Worm (Caenorhabditis elegans): ENCODE data around the gene Y54G2A.72.

The Y54G2A.72 gene

DNA sequence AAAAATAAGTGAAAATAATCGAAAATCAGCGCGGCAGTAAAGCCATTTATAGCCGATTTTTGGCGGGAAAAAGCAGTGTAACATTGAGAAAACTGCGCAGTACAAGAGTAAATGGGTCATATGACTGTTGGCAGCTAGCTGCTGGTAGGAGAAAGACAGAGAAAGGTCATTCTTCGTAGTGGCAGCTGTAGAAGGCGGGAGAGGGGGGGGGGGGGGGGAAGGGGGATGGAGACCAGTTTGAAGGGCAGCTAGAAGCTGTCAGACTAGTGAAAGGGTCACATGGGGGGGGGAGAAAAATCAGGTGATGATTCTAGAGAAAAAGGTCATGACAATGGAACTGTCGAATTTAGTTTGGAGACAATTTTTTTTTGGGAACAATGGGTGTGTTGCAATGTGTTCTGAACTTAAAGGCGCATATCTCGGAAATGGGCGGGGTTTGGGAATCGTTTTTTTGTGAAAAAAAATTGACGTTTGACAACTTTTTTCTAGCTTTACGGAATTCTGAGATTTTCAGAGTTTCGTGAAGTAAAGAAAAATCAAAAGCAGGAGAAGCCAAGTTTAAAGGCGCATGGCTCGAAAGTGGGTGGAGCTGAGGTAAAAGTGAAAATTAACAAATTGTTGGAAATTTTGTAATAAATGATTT, 5.6 kb upstream of the Y54G2A.72 start (continued):
- no peak for TF ChIP-seq let-607 (tag; optimal IDR thresholded peaks at IDR 0.05)

DNA sequence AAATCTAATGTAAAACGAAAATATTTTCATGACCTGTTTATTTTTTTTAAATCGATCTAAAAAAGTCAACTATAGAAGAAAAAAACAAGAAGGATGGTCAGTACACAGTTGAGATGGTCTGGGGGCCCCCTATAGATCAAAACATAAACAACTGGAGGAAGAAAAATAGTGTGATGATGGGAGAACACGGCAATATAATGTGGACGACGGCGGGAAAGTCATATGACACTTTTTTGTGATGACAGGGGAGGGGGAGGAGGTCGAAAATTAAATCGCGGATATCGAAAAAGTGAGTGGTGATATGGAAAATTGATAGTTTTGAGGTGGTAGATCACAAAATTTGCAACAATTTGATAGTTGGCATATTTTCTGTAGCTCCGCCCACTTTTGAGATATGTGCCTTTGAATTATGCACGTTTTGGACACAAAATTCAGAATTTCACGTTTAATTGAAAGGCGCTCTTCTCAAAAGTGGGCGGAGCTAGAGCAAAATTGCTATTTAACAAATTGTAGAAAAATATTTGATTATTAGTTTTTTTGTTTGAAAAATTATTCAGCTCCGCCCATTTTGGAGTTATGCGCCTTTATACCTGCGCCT, 4.5 kb upstream of the Y54G2A.72 start:
- no peak for TF ChIP-seq akir-1 (GFP tag; optimal IDR thresholded peaks at IDR 0.05)
- TF ChIP-seq bed-1 (GFP tag; IDR thresholded peaks at IDR 0.05): no peak
- TF ChIP-seq lir-1 (GFP tag; conservative IDR thresholded peaks at IDR 0.05): no peak
- no peak for TF ChIP-seq snpc-1.3 (tag; optimal IDR thresholded peaks at IDR 0.05; ENCODE audit: insufficient read depth)
- 0 out of 2 replicates have a peak, but pooled peaks have one; percentile 7 for TF ChIP-seq nfyb-1 (GFP tag; IDR thresholded peaks at IDR 0.05)
- TF ChIP-seq ama-1 (optimal IDR thresholded peaks at IDR 0.05): peak; percentile 30
- TF ChIP-seq ama-1 (GFP tag; optimal IDR thresholded peaks at IDR 0.05): no peak

DNA sequence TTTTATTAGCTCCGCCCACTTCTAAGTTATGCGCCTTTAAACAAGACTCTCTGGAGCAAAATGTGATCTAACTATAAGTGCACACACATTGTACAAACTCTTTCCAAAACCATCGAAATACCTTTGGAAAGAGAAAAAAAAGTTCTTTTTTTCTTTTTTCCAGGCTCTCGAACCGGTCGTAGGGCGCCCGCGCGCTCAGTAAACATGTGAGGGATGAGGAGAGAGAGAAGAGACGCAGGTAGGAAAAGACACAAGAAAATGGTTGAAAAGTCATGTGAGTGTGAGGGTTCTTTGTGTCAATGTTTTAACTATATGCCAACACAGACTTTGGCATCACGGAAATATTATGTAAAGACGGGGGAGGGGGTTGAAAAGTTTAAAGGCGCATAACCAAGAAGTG, 3.4 kb upstream of the Y54G2A.72 start:
- TF ChIP-seq T07F8.4 (tag; optimal IDR thresholded peaks at IDR 0.05) (no peak), F55B11.4 (tag; optimal IDR thresholded peaks at IDR 0.05; ENCODE audit: borderline replicate concordance, insufficient read depth) (no peak), F57C9.4 (tag; optimal IDR thresholded peaks at IDR 0.05) (no peak), ama-1 (optimal IDR thresholded peaks at IDR 0.05) (peak; percentile 60), ama-1 (GFP tag; optimal IDR thresholded peaks at IDR 0.05) (no peak), snpc-4 (GFP tag; optimal IDR thresholded peaks at IDR 0.05) (no peak), snpc-4 (tag; optimal IDR thresholded peaks at IDR 0.05) (peak in 1 of 4 experiments; percentile 38), lag-1 (GFP tag; IDR thresholded peaks at IDR 0.05) (no peak), snpc-1.1 (tag; optimal IDR thresholded peaks at IDR 0.05; ENCODE audit: insufficient read depth) (no peak), athp-1 (tag; optimal IDR thresholded peaks at IDR 0.05) (no peak), Y79H2A.3 (GFP tag; conservative IDR thresholded peaks at IDR 0.05) (no peak), lsl-1 (GFP tag; optimal IDR thresholded peaks at IDR 0.05) (no peak), lin-26 (GFP tag; IDR thresholded peaks at IDR 0.05) (peak; percentile 80), madf-10 (tag; optimal IDR thresholded peaks at IDR 0.05) (peak; percentile 17), akir-1 (GFP tag; optimal IDR thresholded peaks at IDR 0.05) (no peak), sptf-2 (GFP tag; optimal IDR thresholded peaks at IDR 0.05) (no peak), atf-7 (tag; optimal IDR thresholded peaks at IDR 0.05) (no peak), Y67H2A.10 (GFP tag; conservative IDR thresholded peaks at IDR 0.05) (no peak), ZK185.1 (tag; optimal IDR thresholded peaks at IDR 0.05; ENCODE audit: poor library complexity, severe bottlenecking) (no peak), mxl-1 (tag; optimal IDR thresholded peaks at IDR 0.05) (no peak), tbp1 (GFP tag; optimal IDR thresholded peaks at IDR 0.05) (peak; percentile 45), ekl-4 (GFP tag; IDR thresholded peaks at IDR 0.05) (peak; percentile 83), mel-28 (tag; optimal IDR thresholded peaks at IDR 0.05; ENCODE audit: borderline replicate concordance) (no peak), lsy-27 (tag; optimal IDR thresholded peaks at IDR 0.05; ENCODE audit: borderline replicate concordance, insufficient read depth) (no peak), Y53G8AR.9 (GFP tag; conservative IDR thresholded peaks at IDR 0.05) (peak; percentile 61; the same call in 1 of the 2 replicates), C17E4.6 (GFP tag; IDR thresholded peaks at IDR 0.05) (no peak), dpl-1 (GFP tag; optimal IDR thresholded peaks at IDR 0.05) (no peak), tlf-1 (GFP tag; optimal IDR thresholded peaks at IDR 0.05) (no peak), T26A5.8 (tag; optimal IDR thresholded peaks at IDR 0.05) (no peak), pbrm-1 (GFP tag; IDR thresholded peaks at IDR 0.05) (peak; percentile 72), nhr-80 (tag; optimal IDR thresholded peaks at IDR 0.05) (peak; percentile 26), rec-8 (tag; optimal IDR thresholded peaks at IDR 0.05) (no peak), snpc-1.3 (tag; optimal IDR thresholded peaks at IDR 0.05; ENCODE audit: insufficient read depth) (no peak), ceh-27 (GFP tag; optimal IDR thresholded peaks at IDR 0.05) (peak; percentile 62), dpff-1 (tag; optimal IDR thresholded peaks at IDR 0.05) (no peak), madf-3 (GFP tag; IDR thresholded peaks at IDR 0.05) (0 out of 2 replicates have a peak, but pooled peaks have one; percentile 56), ceh-40 (GFP tag; IDR thresholded peaks at IDR 0.05) (no peak), egl-18 (GFP tag; IDR thresholded peaks at IDR 0.05) (no peak)
